Worm (Caenorhabditis elegans) whole organism, L3 larva: ENCODE results near the gene klp-12.
A peak's percentile ranks its signal among the peaks of the same experiment; 100 is the strongest.

Experiments used
- R02D3.7 ChIP-seq: fragments of 150-350 bp; optimal IDR thresholded peaks from 2 replicates; lab custom pipeline; 2014; ENCODE audit warnings: missing biosample characterization, missing genetic modification characterization
- ZK546.5 ChIP-seq: sonication (generic microtip); optimal IDR thresholded peaks from 2 replicates; lab custom pipeline; 2017; ENCODE audit warnings: missing biosample characterization, missing genetic modification characterization
- aly-2 ChIP-seq: fragments of 150-350 bp; optimal IDR thresholded peaks from 2 replicates; lab custom pipeline; 2014; ENCODE audit warnings: missing biosample characterization, missing genetic modification characterization
- ama-1 ChIP-seq: fragments of 150-350 bp; optimal IDR thresholded peaks from 2 replicates; lab custom pipeline; 2018
- ceh-28 ChIP-seq: fragments of 150-350 bp; optimal IDR thresholded peaks from 2 replicates; lab custom pipeline; 2014; ENCODE audit warnings: missing biosample characterization, missing genetic modification reagents, missing genetic modification characterization
- ceh-82 ChIP-seq: fragments of 150-350 bp; optimal IDR thresholded peaks from 2 replicates; lab custom pipeline; 2014; ENCODE audit warnings: missing biosample characterization, missing genetic modification characterization
- ceh-9 ChIP-seq: sonication (generic microtip); optimal IDR thresholded peaks from 2 replicates; lab custom pipeline; 2018; ENCODE audit warnings: missing biosample characterization, missing genetic modification characterization
- daf-12 ChIP-seq: fragments of 150-350 bp; optimal IDR thresholded peaks from 2 replicates; lab custom pipeline; 2014; ENCODE audit warnings: missing biosample characterization, missing genetic modification reagents, missing genetic modification characterization
- egl-27 ChIP-seq: sonication (generic microtip); optimal IDR thresholded peaks from 4 replicates; lab custom pipeline; 2017; ENCODE audit warnings: missing biosample characterization, missing genetic modification reagents, missing genetic modification characterization
- egl-5 ChIP-seq: fragments of 150-350 bp; optimal IDR thresholded peaks from 2 replicates; lab custom pipeline; 2017; ENCODE audit warnings: missing biosample characterization, missing genetic modification reagents, missing genetic modification characterization, inconsistent platforms
- elt-2 ChIP-seq: sonication (generic microtip); optimal IDR thresholded peaks from 2 replicates; lab custom pipeline; 2016; ENCODE audit warnings: missing genetic modification reagents, mild to moderate bottlenecking, missing genetic modification characterization, missing compliant biosample characterization
- elt-3 ChIP-seq, 3 experiments: fragments of 150-350 bp in 1 of 3; sonication (generic microtip) in 2 of 3; optimal IDR thresholded peaks; 2 replicates in 2 of 3; 4 replicates in 1 of 3; lab custom pipeline; 2014 to 2017; ENCODE audit warnings: missing biosample characterization in 3 of 3, missing genetic modification characterization in 3 of 3
- fkh-2 ChIP-seq: fragments of 150-350 bp; optimal IDR thresholded peaks from 2 replicates; lab custom pipeline; 2014; ENCODE audit warnings: missing biosample characterization, missing genetic modification reagents, missing genetic modification characterization
- fos-1 ChIP-seq: fragments of 150-350 bp; optimal IDR thresholded peaks from 2 replicates; lab custom pipeline; 2014; ENCODE audit warnings: missing biosample characterization, missing genetic modification characterization
- hmg-11 ChIP-seq: sonication (generic microtip); optimal IDR thresholded peaks from 2 replicates; lab custom pipeline; 2016; ENCODE audit warnings: missing genetic modification characterization, missing compliant biosample characterization
- jun-1 ChIP-seq: fragments of 150-350 bp; optimal IDR thresholded peaks from 2 replicates; lab custom pipeline; 2014; ENCODE audit warnings: missing biosample characterization, missing genetic modification reagents, missing genetic modification characterization
- lin-15B ChIP-seq: fragments of 150-350 bp; optimal IDR thresholded peaks from 2 replicates; lab custom pipeline; 2014; ENCODE audit warnings: missing biosample characterization, missing genetic modification characterization
- nfya-1 ChIP-seq: sonication (generic microtip); optimal IDR thresholded peaks from 2 replicates; lab custom pipeline; 2017; ENCODE audit warnings: missing genetic modification characterization, mild to moderate bottlenecking, missing compliant biosample characterization, antibody characterized with exemption, moderate library complexity; ENCODE audit not compliant: insufficient read depth
- nhr-11 ChIP-seq: fragments of 150-350 bp; optimal IDR thresholded peaks from 2 replicates; lab custom pipeline; 2014; ENCODE audit warnings: missing biosample characterization, missing genetic modification characterization
- nhr-12 ChIP-seq: fragments of 150-350 bp; optimal IDR thresholded peaks from 2 replicates; lab custom pipeline; 2014; ENCODE audit warnings: missing biosample characterization, missing genetic modification characterization
- nhr-23 ChIP-seq: fragments of 150-350 bp; optimal IDR thresholded peaks from 2 replicates; lab custom pipeline; 2014; ENCODE audit warnings: missing biosample characterization, missing genetic modification reagents, missing genetic modification characterization
- nhr-237 ChIP-seq: fragments of 150-350 bp; optimal IDR thresholded peaks from 2 replicates; lab custom pipeline; 2014; ENCODE audit warnings: missing biosample characterization, missing genetic modification characterization
- nhr-25 ChIP-seq: sonication (generic microtip); optimal IDR thresholded peaks from 2 replicates; lab custom pipeline; 2017; ENCODE audit warnings: missing biosample characterization, missing genetic modification characterization
- nhr-28 ChIP-seq: fragments of 150-350 bp; optimal IDR thresholded peaks from 2 replicates; lab custom pipeline; 2014; ENCODE audit warnings: missing biosample characterization, missing genetic modification characterization
- nhr-43 ChIP-seq: sonication (generic microtip); optimal IDR thresholded peaks from 2 replicates; lab custom pipeline; 2016; ENCODE audit warnings: mild to moderate bottlenecking, missing genetic modification characterization, missing compliant biosample characterization; ENCODE audit not compliant: poor library complexity, severe bottlenecking
- nhr-67 ChIP-seq: fragments of 150-350 bp; optimal IDR thresholded peaks from 2 replicates; lab custom pipeline; 2014; ENCODE audit warnings: missing biosample characterization, missing genetic modification characterization
- nhr-77 ChIP-seq: fragments of 150-350 bp; optimal IDR thresholded peaks from 2 replicates; lab custom pipeline; 2014; ENCODE audit warnings: missing biosample characterization, missing genetic modification characterization
- pqm-1 ChIP-seq: fragments of 150-350 bp; optimal IDR thresholded peaks from 2 replicates; lab custom pipeline; 2017; ENCODE audit warnings: missing biosample characterization, missing genetic modification characterization, inconsistent platforms
- sea-2 ChIP-seq: fragments of 150-350 bp; sonication (generic microtip); optimal IDR thresholded peaks from 4 replicates; lab custom pipeline; 2014; ENCODE audit warnings: missing biosample characterization, missing genetic modification reagents, missing genetic modification characterization
- snpc-4 ChIP-seq: fragments of 150-350 bp; optimal IDR thresholded peaks from 2 replicates; lab custom pipeline; 2014; ENCODE audit warnings: missing biosample characterization, missing genetic modification characterization
- tbx-2 ChIP-seq: sonication (generic microtip); optimal IDR thresholded peaks from 2 replicates; lab custom pipeline; 2016; ENCODE audit warnings: mild to moderate bottlenecking, missing genetic modification characterization, missing compliant biosample characterization
- unc-62 ChIP-seq: fragments of 150-350 bp; sonication (generic microtip); optimal IDR thresholded peaks from 4 replicates; lab custom pipeline; 2014; ENCODE audit warnings: missing biosample characterization, missing genetic modification reagents, missing genetic modification characterization
- ztf-11 ChIP-seq: fragments of 150-350 bp; optimal IDR thresholded peaks from 2 replicates; lab custom pipeline; 2014; ENCODE audit warnings: missing biosample characterization, missing genetic modification characterization

Gene klp-12

ce11 chrIV:11379254-11379653 lies 19.6 kb upstream of the klp-12 start, which contains the start of gene fbxb-76:
Gene fbxb-76, minus strand, starts transcription at chrIV:11379354.
- no peak for TF ChIP-seq egl-5 (tag; lab: Kevin White, UChicago)
- TF ChIP-seq ztf-11 (tag; lab: Kevin White, UChicago): no peak
- TF ChIP-seq elt-3 (tag; optimal IDR thresholded peaks at IDR 0.05; lab: Kevin White, UChicago): no peak
- TF ChIP-seq nhr-237 (tag; lab: Kevin White, UChicago): no peak
- no peak for TF ChIP-seq ama-1 (lab: Kevin White, UChicago)
- TF ChIP-seq elt-2: no peak
- no peak for TF ChIP-seq nhr-25 (tag; lab: Kevin White, UChicago)
- no peak for TF ChIP-seq snpc-4 (tag; lab: Kevin White, UChicago)
- no peak for TF ChIP-seq nhr-67 (tag; lab: Kevin White, UChicago)
- no peak for TF ChIP-seq nhr-43
- no peak for TF ChIP-seq sea-2 (GFP tag; lab: Kevin White, UChicago)
- no peak for TF ChIP-seq R02D3.7 (tag; lab: Kevin White, UChicago)
- no peak for TF ChIP-seq tbx-2 (tag; lab: Kevin White, UChicago)
- TF ChIP-seq unc-62: no peak
- no peak for TF ChIP-seq pqm-1 (tag; lab: Kevin White, UChicago)
- no peak for TF ChIP-seq ceh-28 (tag; lab: Kevin White, UChicago)
- TF ChIP-seq fkh-2: no peak
- TF ChIP-seq fos-1 (tag; lab: Kevin White, UChicago): no peak

- TF ChIP-seq nhr-25 (tag; lab: Kevin White, UChicago): no peak
- no peak for TF ChIP-seq egl-27
Measured at ce11 chrIV:11377439-11377838, 17.8 kb upstream of the klp-12 start.

ce11 chrIV:11375713-11376112 lies 16.0 kb upstream of the klp-12 start:
- TF ChIP-seq nhr-23 (tag; lab: Kevin White, UChicago) (no peak), nhr-12 (tag; lab: Kevin White, UChicago) (no peak), ceh-82 (no peak), sea-2 (GFP tag; lab: Kevin White, UChicago) (no peak), nhr-11 (tag; lab: Kevin White, UChicago) (no peak), nfya-1 (no peak), aly-2 (tag; lab: Kevin White, UChicago) (no peak), ceh-28 (tag; lab: Kevin White, UChicago) (no peak), ama-1 (lab: Kevin White, UChicago) (no peak), elt-3 (tag; optimal IDR thresholded peaks at IDR 0.05; lab: Kevin White, UChicago) (no peak), nhr-77 (tag; lab: Kevin White, UChicago) (no peak), hmg-11 (tag; lab: Kevin White, UChicago) (no peak), lin-15B (tag; lab: Kevin White, UChicago) (no peak), jun-1 (tag; lab: Kevin White, UChicago) (no peak), daf-12 (tag; lab: Kevin White, UChicago) (no peak), tbx-2 (tag; lab: Kevin White, UChicago) (no peak), ceh-9 (tag; lab: Kevin White, UChicago) (no peak)
- TF ChIP-seq, all 47 proteins: peak for 0

- no peak for TF ChIP-seq nhr-28 (tag; lab: Kevin White, UChicago)
Measured at ce11 chrIV:11372366-11372997, 12.8 kb upstream of the klp-12 start, which contains the start of gene cbd-1. Gene cbd-1, plus strand, starts transcription at chrIV:11372991.

- no peak for TF ChIP-seq ceh-28 (tag; lab: Kevin White, UChicago)
- TF ChIP-seq nhr-23 (tag; lab: Kevin White, UChicago): peak; percentile 6
- TF ChIP-seq lin-15B (tag; lab: Kevin White, UChicago): peak; percentile 46
- no peak for TF ChIP-seq ZK546.5 (tag; lab: Kevin White, UChicago)
- no peak for TF ChIP-seq nhr-77 (tag; lab: Kevin White, UChicago)
- TF ChIP-seq egl-27: no peak
- peak; percentile 37 for TF ChIP-seq nhr-25 (tag; lab: Kevin White, UChicago)
Measured at ce11 chrIV:11371645-11372044, 12.0 kb upstream of the klp-12 start, which contains the start of gene sec-31. Gene sec-31, minus strand, starts transcription at chrIV:11371792.
